Worm (Caenorhabditis elegans): ENCODE results near the gene C37C3.17.
A peak's percentile ranks its signal among the peaks of the same experiment; 100 is the strongest.

Gene C37C3.17

DNA sequence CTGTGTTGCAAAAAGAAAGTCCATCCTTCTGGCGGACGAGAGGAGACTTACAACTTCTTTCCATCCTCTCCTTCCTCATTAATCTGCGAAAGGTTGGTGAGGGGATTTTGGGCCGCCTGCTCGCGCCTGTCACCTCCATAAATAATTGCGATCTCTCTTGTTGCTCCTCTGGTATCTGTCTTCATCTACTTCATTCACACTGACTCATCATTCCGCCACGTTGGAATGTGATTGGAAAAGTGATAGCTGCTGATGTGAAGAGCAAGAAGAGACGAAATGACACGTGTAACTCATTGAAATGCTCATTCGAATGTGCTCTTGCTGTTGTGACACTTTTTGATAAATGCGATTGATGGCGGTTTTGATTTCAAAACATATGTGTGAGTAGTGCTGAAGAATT, 39.0 kb downstream of the C37C3.17 start:
- TF ChIP-seq Y95B8A.8 (GFP tag; IDR thresholded peaks at IDR 0.05): no peak
- TF ChIP-seq akir-1 (GFP tag; optimal IDR thresholded peaks at IDR 0.05): no peak
- TF ChIP-seq ceh-40 (GFP tag; IDR thresholded peaks at IDR 0.05): no peak
- no peak for TF ChIP-seq snpc-3.4 (tag; optimal IDR thresholded peaks at IDR 0.05)
- no peak for TF ChIP-seq ztf-6 (GFP tag; IDR thresholded peaks at IDR 0.05)
- TF ChIP-seq mes-4 (tag; optimal IDR thresholded peaks at IDR 0.05): no peak
- no peak for TF ChIP-seq C06A6.2 (GFP tag; conservative IDR thresholded peaks at IDR 0.05)
- TF ChIP-seq athp-1 (tag; optimal IDR thresholded peaks at IDR 0.05): no peak
- TF ChIP-seq ceh-79 (tag; optimal IDR thresholded peaks at IDR 0.05): no peak
- TF ChIP-seq dpl-1 (GFP tag; optimal IDR thresholded peaks at IDR 0.05): no peak
- TF ChIP-seq repo-1 (tag; optimal IDR thresholded peaks at IDR 0.05): no peak
- no peak for TF ChIP-seq attf-6 (GFP tag; IDR thresholded peaks at IDR 0.05)

DNA sequence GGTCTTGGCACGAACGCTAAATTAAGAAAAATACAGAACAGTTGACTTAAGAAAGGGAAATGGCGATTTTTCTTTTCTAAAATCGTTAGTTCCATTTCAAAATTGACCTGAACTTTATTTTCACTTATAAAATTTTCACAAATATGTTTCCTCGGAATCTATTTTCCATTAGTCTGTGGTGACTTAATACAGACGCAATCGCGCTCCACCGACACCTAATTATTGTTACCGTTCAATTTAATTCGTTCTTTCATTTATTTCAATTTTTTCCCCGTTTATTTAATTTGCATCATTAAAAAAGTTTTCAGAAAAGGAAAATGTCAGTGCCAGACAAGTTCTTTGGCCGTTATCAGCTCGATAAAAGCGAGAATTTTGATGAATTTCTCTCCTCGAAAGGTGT, 41.4 kb downstream of the C37C3.17 start, which contains the start of gene lbp-4:
Gene lbp-4 (plus strand): TSS at position 309 of the 400 bp plus-strand sequence.
- TF ChIP-seq F57C9.4 (tag; optimal IDR thresholded peaks at IDR 0.05) (no peak), mcd-1 (GFP tag; IDR thresholded peaks at IDR 0.05) (peak; percentile 65; the same call in 1 of the 2 replicates), dpl-1 (GFP tag; optimal IDR thresholded peaks at IDR 0.05) (no peak), B0261.1 (tag; optimal IDR thresholded peaks at IDR 0.05) (no peak), snpc-1.3 (tag; optimal IDR thresholded peaks at IDR 0.05; ENCODE audit: insufficient read depth) (no peak), zfh-2 (GFP tag; conservative IDR thresholded peaks at IDR 0.05) (no peak), nfya-2 (GFP tag; IDR thresholded peaks at IDR 0.05) (no peak), ceh-27 (GFP tag; optimal IDR thresholded peaks at IDR 0.05) (peak; percentile 15), nhr-90 (tag; optimal IDR thresholded peaks at IDR 0.05) (no peak), nhr-80 (tag; optimal IDR thresholded peaks at IDR 0.05) (peak; percentile 74), ztf-28 (GFP tag; IDR thresholded peaks at IDR 0.05) (no peak), him-1 (tag; optimal IDR thresholded peaks at IDR 0.05) (no peak), lsl-1 (GFP tag; optimal IDR thresholded peaks at IDR 0.05) (peak; percentile 30), hrde-1 (tag; optimal IDR thresholded peaks at IDR 0.05; ENCODE audit: borderline replicate concordance) (no peak), fkh-3 (tag; optimal IDR thresholded peaks at IDR 0.05) (no peak), ceh-58 (GFP tag; IDR thresholded peaks at IDR 0.05) (no peak), pha-4 (tag; optimal IDR thresholded peaks at IDR 0.05) (no peak), attf-5 (GFP tag; optimal IDR thresholded peaks at IDR 0.05) (peak; percentile 55), pbrm-1 (GFP tag; IDR thresholded peaks at IDR 0.05) (no peak), repo-1 (tag; optimal IDR thresholded peaks at IDR 0.05) (no peak), snpc-4 (GFP tag; optimal IDR thresholded peaks at IDR 0.05) (no peak), snpc-4 (tag; optimal IDR thresholded peaks at IDR 0.05) (no peak), ceh-40 (GFP tag; IDR thresholded peaks at IDR 0.05) (no peak), F23B12.7 (tag; optimal IDR thresholded peaks at IDR 0.05; ENCODE audit: insufficient read depth) (peak; percentile 74), attf-3 (GFP tag; conservative IDR thresholded peaks at IDR 0.05) (no peak), ZK185.1 (tag; optimal IDR thresholded peaks at IDR 0.05; ENCODE audit: poor library complexity, severe bottlenecking) (peak; percentile 24), cebp-1 (GFP tag; IDR thresholded peaks at IDR 0.05) (no peak), cebp-1 (tag; optimal IDR thresholded peaks at IDR 0.05) (no peak), bed-1 (GFP tag; IDR thresholded peaks at IDR 0.05) (no peak), F55B11.4 (tag; optimal IDR thresholded peaks at IDR 0.05; ENCODE audit: borderline replicate concordance, insufficient read depth) (no peak), nhr-27 (tag; optimal IDR thresholded peaks at IDR 0.05) (no peak), dpff-1 (tag; optimal IDR thresholded peaks at IDR 0.05) (no peak), ztf-3 (GFP tag; optimal IDR thresholded peaks at IDR 0.05) (no peak), ceh-100 (GFP tag; IDR thresholded peaks at IDR 0.05) (peak; percentile 92), unc-130 (GFP tag; optimal IDR thresholded peaks at IDR 0.05) (no peak), F57A8.1 (GFP tag; optimal IDR thresholded peaks at IDR 0.05) (no peak), B0019.2 (GFP tag; conservative IDR thresholded peaks at IDR 0.05) (no peak), athp-1 (tag; optimal IDR thresholded peaks at IDR 0.05) (no peak), F49E8.2 (tag; optimal IDR thresholded peaks at IDR 0.05; ENCODE audit: insufficient read depth) (no peak)

Measured in whole organism, young adult.